Fruit fly (Drosophila melanogaster) whole organism, wandering third instar larva: ENCODE data around the gene CG11504.
A peak's percentile ranks its signal among the peaks of the same experiment; 100 is the strongest.

ENCODE experiments used
- Abd-B ChIP-seq: fragments of >200 bp; optimal IDR thresholded peaks from 2 replicates; lab custom pipeline; 2017; ENCODE audit warnings: missing biosample characterization, missing genetic modification characterization
- CG32264 ChIP-seq: fragments of 200-800 bp; sonication (Bioruptor generic); optimal IDR thresholded peaks from 2 replicates; lab custom pipeline; 2016; ENCODE audit warnings: missing biosample characterization, missing genetic modification characterization
- Jra ChIP-seq: sonication (Bioruptor generic); optimal IDR thresholded peaks from 2 replicates; lab custom pipeline; 2016; ENCODE audit warnings: missing biosample characterization, missing genetic modification characterization
- Mio ChIP-seq: sonication (Bioruptor generic); optimal IDR thresholded peaks from 2 replicates; lab custom pipeline; 2016; ENCODE audit warnings: missing biosample characterization, missing genetic modification characterization
- Myc ChIP-seq: fragments of >200 bp; optimal IDR thresholded peaks from 2 replicates; lab custom pipeline; 2017
- OdsH ChIP-seq: fragments of 200-800 bp; sonication (Bioruptor generic); optimal IDR thresholded peaks from 2 replicates; lab custom pipeline; 2016; ENCODE audit warnings: missing biosample characterization, mild to moderate bottlenecking, missing genetic modification characterization
- Sp1 ChIP-seq: fragments of 200-800 bp; sonication (Bioruptor generic); optimal IDR thresholded peaks from 3 replicates; lab custom pipeline; 2019; ENCODE audit warnings: missing biosample characterization, mild to moderate bottlenecking, missing genetic modification characterization, moderate library complexity
- h ChIP-seq: fragments of 200-800 bp; sonication (Bioruptor generic); optimal IDR thresholded peaks from 3 replicates; lab custom pipeline; 2016; ENCODE audit warnings: missing biosample characterization, mild to moderate bottlenecking, missing genetic modification characterization
- lola ChIP-seq: fragments of >200 bp; optimal IDR thresholded peaks from 2 replicates; lab custom pipeline; 2017; ENCODE audit warnings: missing biosample characterization, missing genetic modification characterization
- sv ChIP-seq: fragments of 200-800 bp; sonication (Bioruptor generic); optimal IDR thresholded peaks from 3 replicates; lab custom pipeline; 2016; ENCODE audit warnings: missing biosample characterization, missing genetic modification characterization
- usp ChIP-seq: fragments of >200 bp; optimal IDR thresholded peaks from 2 replicates; lab custom pipeline; 2017; ENCODE audit warnings: missing biosample characterization, missing genetic modification characterization

dm6 chr3R:29997607-29998236, at the start of gene CG11504, which contains the start of gene CG15525:
- peak; percentile 54 for TF ChIP-seq OdsH (GFP tag; lab: Kevin White, UChicago)
- no peak for TF ChIP-seq usp (GFP tag; lab: Kevin White, UChicago)
- TF ChIP-seq Sp1 (GFP tag; lab: Kevin White, UChicago): no peak
- no peak for TF ChIP-seq Abd-B (GFP tag; lab: Kevin White, UChicago)
- no peak for TF ChIP-seq Mio (GFP tag; lab: Kevin White, UChicago)
- no peak for TF ChIP-seq CG32264
- no peak for TF ChIP-seq sv (GFP tag; lab: Kevin White, UChicago)
- TF ChIP-seq Jra: no peak
- TF ChIP-seq Myc: peak; percentile 28
- TF ChIP-seq h (GFP tag; lab: Kevin White, UChicago): no peak
- no peak for TF ChIP-seq lola (GFP tag; lab: Kevin White, UChicago)
